Worm (Caenorhabditis elegans) whole organism, L4/young adult: ENCODE results near the gene Y51H4A.936.
"Not testable (repeated sequence)": the region's sequence is repeated elsewhere in the genome, so short reads cannot be mapped to it uniquely, and the experiment has no call there.

ENCODE experiments used
- W03F9.2 ChIP-seq: fragments of 150-350 bp; optimal IDR thresholded peaks from 2 replicates; lab custom pipeline; 2014; ENCODE audit warnings: missing biosample characterization, missing genetic modification characterization
- dao-5 ChIP-seq: sonication (generic microtip); optimal IDR thresholded peaks from 2 replicates; lab custom pipeline; 2016; ENCODE audit warnings: missing genotype, missing genetic modification characterization, moderate library complexity, missing compliant biosample characterization
- him-1 ChIP-seq: sonication (generic microtip); optimal IDR thresholded peaks from 2 replicates; lab custom pipeline; 2016; ENCODE audit warnings: missing genotype, missing genetic modification reagents, missing genetic modification characterization, missing compliant biosample characterization

DNA sequence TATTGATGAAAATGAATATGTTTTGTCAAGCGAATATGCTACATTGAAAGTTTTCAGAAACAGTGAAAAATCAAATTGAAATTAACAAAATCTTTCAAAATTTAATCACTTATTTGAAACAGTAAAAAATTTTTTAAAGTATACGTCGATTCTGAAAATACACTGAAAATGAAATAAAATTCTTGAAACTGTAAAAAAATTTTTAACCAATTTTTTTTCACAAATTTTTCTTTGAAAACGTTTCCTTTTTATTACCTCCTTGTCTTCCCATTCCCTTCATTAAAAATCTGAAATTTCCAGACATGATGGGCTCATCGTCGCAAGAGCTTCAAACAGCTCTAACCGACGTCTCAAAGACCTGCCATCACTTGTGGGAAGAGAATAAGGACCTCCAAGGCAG, 34.8 kb downstream of the Y51H4A.936 start, which contains the start of gene sta-1:
- not testable (repeated sequence) for TF ChIP-seq dao-5 (tag; lab: Kevin White, UChicago); him-1; W03F9.2 (tag; lab: Kevin White, UChicago)
